Worm (Caenorhabditis elegans): ENCODE data around the gene T10D4.11.

The T10D4.11 gene

ce11 chrII:3137804-3138203 lies 11.6 kb downstream of the T10D4.11 start, which contains the start of gene sri-54:
Gene sri-54, minus strand, starts transcription at chrII:3137904.
- TF ChIP-seq tab-1 (GFP tag; IDR thresholded peaks at IDR 0.05) (no peak), ztf-23 (GFP tag; IDR thresholded peaks at IDR 0.05) (no peak), med-1 (GFP tag; optimal IDR thresholded peaks at IDR 0.05; ENCODE audit: insufficient read depth) (no peak), ref-1 (GFP tag; conservative IDR thresholded peaks at IDR 0.05) (no peak), flt-1 (GFP tag; IDR thresholded peaks at IDR 0.05) (no peak), klf-2 (GFP tag; conservative IDR thresholded peaks at IDR 0.05) (no peak), cog-1 (tag; optimal IDR thresholded peaks at IDR 0.05) (no peak), T22C8.4 (GFP tag; IDR thresholded peaks at IDR 0.05) (no peak), ztf-29 (GFP tag; IDR thresholded peaks at IDR 0.05) (no peak)

ce11 chrII:3135293-3135692 lies 14.1 kb downstream of the T10D4.11 start:
- no peak for TF ChIP-seq flt-1 (GFP tag; IDR thresholded peaks at IDR 0.05)
- no peak for TF ChIP-seq T22C8.4 (GFP tag; IDR thresholded peaks at IDR 0.05)
- TF ChIP-seq ref-1 (GFP tag; conservative IDR thresholded peaks at IDR 0.05) = no peak
- TF ChIP-seq ztf-23 (GFP tag; IDR thresholded peaks at IDR 0.05) = no peak
- peak; percentile 20; the same call in 1 of the 2 replicates for TF ChIP-seq ztf-29 (GFP tag; IDR thresholded peaks at IDR 0.05)

- TF ChIP-seq ztf-23 (GFP tag; IDR thresholded peaks at IDR 0.05) = no peak
- no peak for TF ChIP-seq T22C8.4 (GFP tag; IDR thresholded peaks at IDR 0.05)
- TF ChIP-seq ref-1 (GFP tag; conservative IDR thresholded peaks at IDR 0.05) = no peak
- no peak for TF ChIP-seq tab-1 (GFP tag; IDR thresholded peaks at IDR 0.05)
- no peak for TF ChIP-seq ztf-29 (GFP tag; IDR thresholded peaks at IDR 0.05)
- TF ChIP-seq flt-1 (GFP tag; IDR thresholded peaks at IDR 0.05) = no peak
- no peak for TF ChIP-seq med-1 (GFP tag; optimal IDR thresholded peaks at IDR 0.05; ENCODE audit: insufficient read depth)
- TF ChIP-seq klf-2 (GFP tag; conservative IDR thresholded peaks at IDR 0.05) = no peak
- no peak for TF ChIP-seq cog-1 (tag; optimal IDR thresholded peaks at IDR 0.05)
Measured at ce11 chrII:3129007-3129406, 20.4 kb downstream of the T10D4.11 start, which contains the start of gene chil-24. Gene chil-24, plus strand, starts transcription at chrII:3129162.

ce11 chrII:3126741-3127140 lies 22.7 kb downstream of the T10D4.11 start, which contains the start of gene ins-31:
Gene ins-31, plus strand, starts transcription at chrII:3127041.
- TF ChIP-seq ztf-23 (GFP tag; IDR thresholded peaks at IDR 0.05) = 0 out of 2 replicates have a peak, but pooled peaks have one; percentile 32

- TF ChIP-seq med-1 (GFP tag; optimal IDR thresholded peaks at IDR 0.05; ENCODE audit: insufficient read depth) = no peak
- TF ChIP-seq flt-1 (GFP tag; IDR thresholded peaks at IDR 0.05) = no peak
- no peak for TF ChIP-seq cog-1 (tag; optimal IDR thresholded peaks at IDR 0.05)
- no peak for TF ChIP-seq tab-1 (GFP tag; IDR thresholded peaks at IDR 0.05)
- TF ChIP-seq ztf-23 (GFP tag; IDR thresholded peaks at IDR 0.05) = no peak
- no peak for TF ChIP-seq T22C8.4 (GFP tag; IDR thresholded peaks at IDR 0.05)
- TF ChIP-seq ztf-29 (GFP tag; IDR thresholded peaks at IDR 0.05) = no peak
- no peak for TF ChIP-seq klf-2 (GFP tag; conservative IDR thresholded peaks at IDR 0.05)
- no peak for TF ChIP-seq ref-1 (GFP tag; conservative IDR thresholded peaks at IDR 0.05)
Measured at ce11 chrII:3126341-3126740, 23.1 kb downstream of the T10D4.11 start, which contains the start of gene ins-19. Gene ins-19, minus strand, starts transcription at chrII:3126441.

- TF ChIP-seq ztf-29 (GFP tag; IDR thresholded peaks at IDR 0.05) (no peak), tab-1 (GFP tag; IDR thresholded peaks at IDR 0.05) (no peak), flt-1 (GFP tag; IDR thresholded peaks at IDR 0.05) (no peak), klf-2 (GFP tag; conservative IDR thresholded peaks at IDR 0.05) (no peak), ref-1 (GFP tag; conservative IDR thresholded peaks at IDR 0.05) (no peak), ztf-23 (GFP tag; IDR thresholded peaks at IDR 0.05) (no peak), cog-1 (tag; optimal IDR thresholded peaks at IDR 0.05) (no peak), T22C8.4 (GFP tag; IDR thresholded peaks at IDR 0.05) (no peak), med-1 (GFP tag; optimal IDR thresholded peaks at IDR 0.05; ENCODE audit: insufficient read depth) (no peak)
Measured at ce11 chrII:3123206-3123605, 26.2 kb downstream of the T10D4.11 start, which contains the start of gene srh-71. Gene srh-71, plus strand, starts transcription at chrII:3123506.

ce11 chrII:3118907-3119382 lies 30.5 kb downstream of the T10D4.11 start, which contains the start of gene T10D4.6:
Gene T10D4.6, plus strand, starts transcription at chrII:3119332.
- TF ChIP-seq cog-1 (tag; optimal IDR thresholded peaks at IDR 0.05) (peak; percentile 15), T22C8.4 (GFP tag; IDR thresholded peaks at IDR 0.05) (peak; percentile 53), klf-2 (GFP tag; conservative IDR thresholded peaks at IDR 0.05) (no peak), ztf-23 (GFP tag; IDR thresholded peaks at IDR 0.05) (no peak), flt-1 (GFP tag; IDR thresholded peaks at IDR 0.05) (no peak), tab-1 (GFP tag; IDR thresholded peaks at IDR 0.05) (no peak), med-1 (GFP tag; optimal IDR thresholded peaks at IDR 0.05; ENCODE audit: insufficient read depth) (no peak), ztf-29 (GFP tag; IDR thresholded peaks at IDR 0.05) (no peak), ref-1 (GFP tag; conservative IDR thresholded peaks at IDR 0.05) (no peak)

- TF ChIP-seq T22C8.4 (GFP tag; IDR thresholded peaks at IDR 0.05) = no peak
- no peak for TF ChIP-seq cog-1 (tag; optimal IDR thresholded peaks at IDR 0.05)
- no peak for TF ChIP-seq ztf-23 (GFP tag; IDR thresholded peaks at IDR 0.05)
- no peak for TF ChIP-seq ref-1 (GFP tag; conservative IDR thresholded peaks at IDR 0.05)
- no peak for TF ChIP-seq med-1 (GFP tag; optimal IDR thresholded peaks at IDR 0.05; ENCODE audit: insufficient read depth)
- TF ChIP-seq klf-2 (GFP tag; conservative IDR thresholded peaks at IDR 0.05) = no peak
- no peak for TF ChIP-seq tab-1 (GFP tag; IDR thresholded peaks at IDR 0.05)
- TF ChIP-seq ztf-29 (GFP tag; IDR thresholded peaks at IDR 0.05) = no peak
- no peak for TF ChIP-seq flt-1 (GFP tag; IDR thresholded peaks at IDR 0.05)
Measured at ce11 chrII:3117471-3117870, 31.9 kb downstream of the T10D4.11 start, which contains the start of gene T10D4.7. Gene T10D4.7, plus strand, starts transcription at chrII:3117771.

- TF ChIP-seq ztf-23 (GFP tag; IDR thresholded peaks at IDR 0.05) = no peak
- TF ChIP-seq T22C8.4 (GFP tag; IDR thresholded peaks at IDR 0.05) = no peak
- TF ChIP-seq flt-1 (GFP tag; IDR thresholded peaks at IDR 0.05) = no peak
- no peak for TF ChIP-seq med-1 (GFP tag; optimal IDR thresholded peaks at IDR 0.05; ENCODE audit: insufficient read depth)
- no peak for TF ChIP-seq ref-1 (GFP tag; conservative IDR thresholded peaks at IDR 0.05)
- TF ChIP-seq tab-1 (GFP tag; IDR thresholded peaks at IDR 0.05) = no peak
- no peak for TF ChIP-seq klf-2 (GFP tag; conservative IDR thresholded peaks at IDR 0.05)
- no peak for TF ChIP-seq cog-1 (tag; optimal IDR thresholded peaks at IDR 0.05)
- TF ChIP-seq ztf-29 (GFP tag; IDR thresholded peaks at IDR 0.05) = no peak
Measured at ce11 chrII:3113934-3114333, 35.5 kb downstream of the T10D4.11 start, which contains the start of gene clec-123. Gene clec-123, plus strand, starts transcription at chrII:3114234.

ce11 chrII:3113289-3113688 lies 36.1 kb downstream of the T10D4.11 start:
- TF ChIP-seq tab-1 (GFP tag; IDR thresholded peaks at IDR 0.05) = 0 out of 2 replicates have a peak, but pooled peaks have one; percentile 14
- no peak for TF ChIP-seq med-1 (GFP tag; optimal IDR thresholded peaks at IDR 0.05; ENCODE audit: insufficient read depth)

All from whole organism, midembryonic.